Fruit fly (Drosophila melanogaster) whole organism, embryonic: ENCODE measurements around the gene CG13603.
A peak's percentile ranks its signal among the peaks of the same experiment; 100 is the strongest.

Experiments used
- C15 ChIP-seq: fragments of 200-800 bp; sonication (Bioruptor generic); IDR thresholded peaks from 3 replicates; pipeline ENCODE4 v1.3.6; 2022; ENCODE audit warnings: missing biosample characterization, missing genetic modification characterization
- CG10543 ChIP-seq: fragments of 200-800 bp; sonication (Bioruptor generic); optimal IDR thresholded peaks from 3 replicates; lab custom pipeline; 2017; ENCODE audit warnings: missing biosample characterization, mild to moderate bottlenecking, missing genetic modification characterization, moderate library complexity
- CG11695 ChIP-seq: fragments of 200-800 bp; sonication (Bioruptor generic); IDR thresholded peaks from 3 replicates; pipeline ENCODE4 v1.3.6; 2022; ENCODE audit warnings: missing biosample characterization, missing genetic modification characterization
- CG14667 ChIP-seq: fragments of 200-800 bp; sonication (Bioruptor generic); IDR thresholded peaks from 2 replicates; pipeline ENCODE4 v1.3.6; 2022; ENCODE audit warnings: missing biosample characterization, missing genetic modification characterization
- CG1647 ChIP-seq: fragments of 200-800 bp; sonication (Bioruptor generic); optimal IDR thresholded peaks from 3 replicates; lab custom pipeline; 2016; ENCODE audit warnings: missing biosample characterization, missing genetic modification characterization
- CG17385 ChIP-seq: fragments of 200-800 bp; sonication (Bioruptor generic); optimal IDR thresholded peaks from 3 replicates; lab custom pipeline; 2018; ENCODE audit warnings: missing biosample characterization, mild to moderate bottlenecking, missing genetic modification characterization
- CG30403 ChIP-seq: fragments of 200-800 bp; sonication (Bioruptor generic); optimal IDR thresholded peaks from 3 replicates; lab custom pipeline; 2016; ENCODE audit warnings: missing biosample characterization, missing genetic modification characterization
- CG31365 ChIP-seq: fragments of 200-800 bp; sonication (Bioruptor generic); optimal IDR thresholded peaks from 2 replicates; lab custom pipeline; 2018; ENCODE audit warnings: missing biosample characterization, mild to moderate bottlenecking, missing genetic modification characterization
- CG6854 ChIP-seq: fragments of 200-800 bp; sonication (Bioruptor generic); optimal IDR thresholded peaks from 3 replicates; lab custom pipeline; 2017; ENCODE audit warnings: missing biosample characterization, mild to moderate bottlenecking, missing genetic modification characterization
- CG8388 ChIP-seq: fragments of 200-800 bp; sonication (Bioruptor generic); optimal IDR thresholded peaks from 2 replicates; lab custom pipeline; 2019; ENCODE audit warnings: missing biosample characterization, mild to moderate bottlenecking, missing genetic modification characterization, moderate library complexity
- CG9797 ChIP-seq: fragments of 200-800 bp; sonication (Bioruptor generic); optimal IDR thresholded peaks from 3 replicates; lab custom pipeline; 2018; ENCODE audit warnings: missing biosample characterization, mild to moderate bottlenecking, missing genetic modification characterization
- Dbx ChIP-seq: fragments of 200-800 bp; sonication (Bioruptor generic); IDR thresholded peaks from 3 replicates; pipeline ENCODE4 v1.3.6; 2022; ENCODE audit warnings: missing biosample characterization, missing genetic modification characterization
- E2f2 ChIP-seq: fragments of 200-800 bp; sonication (Bioruptor generic); IDR thresholded peaks from 2 replicates; pipeline ENCODE4 v1.3.6; 2022; ENCODE audit warnings: missing biosample characterization, missing genetic modification characterization
- Ets97D ChIP-seq: fragments of 200-800 bp; sonication (Bioruptor generic); optimal IDR thresholded peaks from 3 replicates; lab custom pipeline; 2016; ENCODE audit warnings: missing biosample characterization, missing genetic modification characterization
- GATAe ChIP-seq: fragments of 200-800 bp; sonication (Bioruptor generic); conservative IDR thresholded peaks from 2 replicates; pipeline ENCODE4 v1.3.6; 2022; ENCODE audit warnings: missing biosample characterization, missing genetic modification characterization
- Oaz ChIP-seq: fragments of 200-800 bp; sonication (Bioruptor generic); IDR thresholded peaks from 2 replicates; pipeline ENCODE4 v1.3.6; 2022; ENCODE audit warnings: missing biosample characterization, missing genetic modification characterization
- Xrp1 ChIP-seq: fragments of 200-800 bp; sonication (Bioruptor generic); IDR thresholded peaks from 2 replicates; pipeline ENCODE4 v1.3.6; 2022; ENCODE audit warnings: missing biosample characterization, missing genetic modification characterization
- cwo ChIP-seq: fragments of 200-800 bp; sonication (Bioruptor generic); optimal IDR thresholded peaks from 3 replicates; lab custom pipeline; 2017; ENCODE audit warnings: missing biosample characterization, missing genetic modification characterization, mild to moderate bottlenecking, moderate library complexity, missing genetic modification reagents
- ind ChIP-seq: fragments of 200-800 bp; sonication (Bioruptor generic); optimal IDR thresholded peaks from 3 replicates; lab custom pipeline; 2016; ENCODE audit warnings: missing biosample characterization, missing genetic modification characterization
- pros ChIP-seq: fragments of 200-800 bp; sonication (Bioruptor generic); optimal IDR thresholded peaks from 3 replicates; lab custom pipeline; 2019; ENCODE audit warnings: missing biosample characterization, mild to moderate bottlenecking, missing genetic modification characterization, moderate library complexity
- so ChIP-seq: fragments of 200-800 bp; sonication (Bioruptor generic); IDR thresholded peaks from 3 replicates; pipeline ENCODE4 v1.3.6; 2022; ENCODE audit warnings: missing biosample characterization, missing genetic modification characterization
- tap ChIP-seq: fragments of 200-800 bp; optimal IDR thresholded peaks from 3 replicates; lab custom pipeline; 2019; ENCODE audit warnings: missing biosample characterization, mild to moderate bottlenecking, missing genetic modification characterization, moderate library complexity

Gene CG13603

DNA sequence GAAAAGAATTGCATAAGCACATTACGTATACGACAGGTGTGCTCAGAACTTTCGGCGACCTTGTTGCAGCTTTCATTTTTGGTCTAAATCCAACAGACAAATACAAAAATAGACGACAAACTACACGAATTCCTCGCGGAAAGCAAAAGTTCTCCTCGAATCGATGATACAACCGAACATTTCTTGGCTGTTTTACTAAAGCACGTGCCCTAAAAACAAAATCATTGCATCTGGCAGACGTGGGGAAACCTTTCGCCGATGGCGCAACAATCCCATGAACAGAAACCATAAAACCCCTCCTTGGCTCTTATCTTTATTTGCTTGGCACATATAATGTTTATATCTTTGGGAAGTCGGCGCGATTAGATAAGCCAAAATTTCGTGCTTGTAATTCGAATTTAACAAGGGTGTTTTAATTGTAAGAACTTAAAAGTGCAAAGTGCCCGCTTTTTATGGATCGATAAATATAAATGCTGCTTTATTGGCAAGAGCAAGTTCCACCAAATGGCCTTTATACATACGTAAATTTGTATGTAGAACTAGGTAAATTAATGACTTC, 47.7 kb downstream of the CG13603 start (continued):
- TF ChIP-seq Oaz (GFP tag; lab: Robert Waterston, UW) (no peak), CG9797 (GFP tag; lab: Kevin White, UChicago) (no peak), CG31365 (tag; lab: Kevin White, UChicago) (no peak), CG10543 (peak; percentile 34), CG1647 (GFP tag; lab: Kevin White, UChicago) (no peak), GATAe (GFP tag; lab: Robert Waterston, UW) (peak; percentile 25; the same call in 1 of the 2 replicates), ind (GFP tag; lab: Kevin White, UChicago) (no peak), CG6854 (GFP tag; lab: Kevin White, UChicago) (peak; percentile 27), Dbx (GFP tag; lab: Robert Waterston, UW) (no peak), Xrp1 (GFP tag; lab: Robert Waterston, UW) (no peak), CG8388 (GFP tag; lab: Kevin White, UChicago) (no peak), C15 (no peak), CG17385 (GFP tag; lab: Kevin White, UChicago) (peak; percentile 28), so (GFP tag; lab: Robert Waterston, UW) (no peak), cwo (GFP tag; lab: Kevin White, UChicago) (peak; percentile 39), CG30403 (GFP tag; lab: Kevin White, UChicago) (no peak), CG11695 (GFP tag; lab: Robert Waterston, UW) (no peak), CG14667 (GFP tag; lab: Robert Waterston, UW) (no peak), Ets97D (GFP tag; lab: Kevin White, UChicago) (no peak), pros (peak; percentile 52), E2f2 (peak; percentile 13; the same call in 1 of the 2 replicates), tap (tag; lab: Kevin White, UChicago) (no peak)
